Fruit fly (Drosophila melanogaster) whole organism, adult: ENCODE results near the gene CG4502.
A peak's percentile ranks its signal among the peaks of the same experiment; 100 is the strongest.

Experiments
- CG11617 ChIP-seq: fragments of 200-800 bp; sonication (Bioruptor generic); optimal IDR thresholded peaks from 2 replicates; lab custom pipeline; 2017; ENCODE audit warnings: mild to moderate bottlenecking, missing biosample characterization, missing genetic modification reagents, missing genetic modification characterization
- CG12768 ChIP-seq: fragments of 200-800 bp; sonication (Bioruptor generic); optimal IDR thresholded peaks from 2 replicates; lab custom pipeline; 2017; ENCODE audit warnings: missing biosample characterization, missing genetic modification characterization, mild to moderate bottlenecking, moderate library complexity, missing genetic modification reagents
- CG14711 ChIP-seq: fragments of 200-800 bp; sonication (Bioruptor generic); optimal IDR thresholded peaks from 2 replicates; lab custom pipeline; 2018; ENCODE audit warnings: missing biosample characterization, mild to moderate bottlenecking, missing genetic modification characterization, moderate library complexity
- CG1620 ChIP-seq: fragments of 200-800 bp; sonication (Bioruptor generic); optimal IDR thresholded peaks from 2 replicates; lab custom pipeline; 2016; ENCODE audit warnings: missing biosample characterization, missing genetic modification characterization
- CG33017 ChIP-seq: fragments of 200-800 bp; sonication (Bioruptor generic); optimal IDR thresholded peaks from 2 replicates; lab custom pipeline; 2018; ENCODE audit warnings: missing biosample characterization, mild to moderate bottlenecking, missing genetic modification characterization, moderate library complexity
- CG5204 ChIP-seq: fragments of 200-800 bp; sonication (Bioruptor generic); optimal IDR thresholded peaks from 2 replicates; lab custom pipeline; 2016; ENCODE audit warnings: missing biosample characterization, missing genetic modification characterization
- CG7045 ChIP-seq: fragments of 200-800 bp; sonication (Bioruptor generic); optimal IDR thresholded peaks from 2 replicates; lab custom pipeline; 2017; ENCODE audit warnings: missing biosample characterization, mild to moderate bottlenecking, missing genetic modification characterization
- CG7101 ChIP-seq: fragments of 200-800 bp; sonication (Bioruptor generic); optimal IDR thresholded peaks from 2 replicates; lab custom pipeline; 2018; ENCODE audit warnings: missing biosample characterization, mild to moderate bottlenecking, missing genetic modification characterization, moderate library complexity
- Clk ChIP-seq: fragments of 200-800 bp; sonication (Bioruptor generic); optimal IDR thresholded peaks from 2 replicates; lab custom pipeline; 2017; ENCODE audit warnings: missing biosample characterization, missing genetic modification characterization
- Crg-1 ChIP-seq: fragments of 200-800 bp; sonication (Bioruptor generic); optimal IDR thresholded peaks from 2 replicates; lab custom pipeline; 2016; ENCODE audit warnings: missing biosample characterization, missing genetic modification characterization
- Hr96 ChIP-seq: fragments of 200-800 bp; sonication (Bioruptor generic); optimal IDR thresholded peaks from 2 replicates; lab custom pipeline; 2016; ENCODE audit warnings: missing biosample characterization, missing genetic modification characterization
- Mnt ChIP-seq: fragments of 200-800 bp; sonication (Bioruptor generic); optimal IDR thresholded peaks from 2 replicates; lab custom pipeline; 2016; ENCODE audit warnings: missing biosample characterization, mild to moderate bottlenecking, missing genetic modification characterization
- bab1 ChIP-seq: fragments of 200-800 bp; sonication (Bioruptor generic); optimal IDR thresholded peaks from 3 replicates; lab custom pipeline; 2019; ENCODE audit warnings: missing biosample characterization, mild to moderate bottlenecking, missing genetic modification characterization, moderate library complexity
- cic ChIP-seq: fragments of 200-800 bp; sonication (Bioruptor generic); optimal IDR thresholded peaks from 2 replicates; lab custom pipeline; 2017; ENCODE audit warnings: missing biosample characterization, mild to moderate bottlenecking, missing genetic modification characterization, moderate library complexity
- cnc ChIP-seq, 2 experiments: fragments of >200 bp; optimal IDR thresholded peaks; 2 replicates each; lab custom pipeline; 2017
- kay ChIP-seq: fragments of 200-800 bp; sonication (Bioruptor generic); peaks from one replicate; lab custom pipeline; 2016; ENCODE audit warnings: missing biosample characterization, missing genetic modification characterization, borderline replicate concordance
- ovo ChIP-seq: fragments of 200-800 bp; sonication (Bioruptor generic); optimal IDR thresholded peaks from 2 replicates; lab custom pipeline; 2016; ENCODE audit warnings: missing biosample characterization, missing genetic modification characterization
- pad ChIP-seq: fragments of 200-800 bp; sonication (Bioruptor generic); optimal IDR thresholded peaks from 3 replicates; lab custom pipeline; 2017; ENCODE audit warnings: missing biosample characterization, missing genetic modification characterization, mild to moderate bottlenecking, moderate library complexity, missing genetic modification reagents
- tj ChIP-seq: fragments of 200-800 bp; sonication (Bioruptor generic); optimal IDR thresholded peaks from 3 replicates; lab custom pipeline; 2017; ENCODE audit warnings: missing biosample characterization, mild to moderate bottlenecking, missing genetic modification characterization, moderate library complexity
- toe ChIP-seq: fragments of 200-800 bp; sonication (Bioruptor generic); optimal IDR thresholded peaks from 2 replicates; lab custom pipeline; 2016; ENCODE audit warnings: missing biosample characterization, missing genetic modification characterization

Gene CG4502

DNA sequence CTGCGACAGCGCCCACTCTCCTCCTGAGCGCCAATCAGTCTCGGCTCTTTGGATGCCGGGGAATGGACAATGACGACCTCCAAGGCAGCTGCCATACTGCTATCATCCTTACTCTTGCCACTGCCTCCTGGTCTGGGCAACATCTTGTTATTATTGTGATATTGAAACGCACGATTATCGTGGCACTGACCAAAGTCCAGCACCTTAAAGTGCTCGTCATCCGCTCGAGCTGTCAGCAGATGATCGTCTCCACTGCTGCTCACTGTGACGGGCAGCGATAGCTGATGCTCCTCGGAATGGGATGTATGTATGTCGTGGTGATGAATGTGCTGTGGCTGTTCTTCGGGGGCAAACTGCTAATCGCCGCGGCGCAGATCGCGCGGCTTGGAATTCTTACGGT lies 3.6 kb upstream of the CG4502 start:
- TF ChIP-seq bab1 (no peak), pad (no peak), CG33017 (tag; lab: Kevin White, UChicago) (no peak), CG5204 (no peak), Mnt (GFP tag; lab: Kevin White, UChicago) (no peak), Crg-1 (GFP tag; lab: Kevin White, UChicago) (no peak), CG1620 (GFP tag; lab: Kevin White, UChicago) (no peak), CG7101 (no peak), cnc (optimal IDR thresholded peaks at IDR 0.05; lab: Kevin White, UChicago) (no peak), CG7045 (GFP tag; lab: Kevin White, UChicago) (no peak), toe (GFP tag; lab: Kevin White, UChicago) (no peak), kay (no peak), Hr96 (GFP tag; lab: Kevin White, UChicago) (no peak), Clk (GFP tag; lab: Kevin White, UChicago) (no peak), tj (no peak), CG11617 (no peak), cic (no peak), ovo (GFP tag; lab: Kevin White, UChicago) (no peak)

dm6 chr2L:7203411-7204171 lies 473 bp downstream of the CG4502 start:
- TF ChIP-seq Crg-1 (GFP tag; lab: Kevin White, UChicago), result no peak
- no peak for TF ChIP-seq Clk (GFP tag; lab: Kevin White, UChicago)
- TF ChIP-seq CG11617, result peak; percentile 43
- no peak for TF ChIP-seq CG1620 (GFP tag; lab: Kevin White, UChicago)
- peak in 1 of 2 experiments; percentile 8 for TF ChIP-seq cnc (optimal IDR thresholded peaks at IDR 0.05; lab: Kevin White, UChicago)
- no peak for TF ChIP-seq CG7101
- TF ChIP-seq Mnt (GFP tag; lab: Kevin White, UChicago), result peak; percentile 73
- TF ChIP-seq tj, result peak; percentile 90
- no peak for TF ChIP-seq toe (GFP tag; lab: Kevin White, UChicago)
- TF ChIP-seq CG14711 (tag; lab: Kevin White, UChicago), result no peak
- no peak for TF ChIP-seq bab1
- TF ChIP-seq pad, result peak; percentile 46
- TF ChIP-seq ovo (GFP tag; lab: Kevin White, UChicago), result no peak
- no peak for TF ChIP-seq Hr96 (GFP tag; lab: Kevin White, UChicago)
- TF ChIP-seq cic, result peak; percentile 87
- TF ChIP-seq CG7045 (GFP tag; lab: Kevin White, UChicago), result no peak
- TF ChIP-seq CG12768 (GFP tag; lab: Kevin White, UChicago), result peak; percentile 49
- TF ChIP-seq kay, result peak; percentile 71
- peak; percentile 24 for TF ChIP-seq CG33017 (tag; lab: Kevin White, UChicago)
- no peak for TF ChIP-seq CG5204

- TF ChIP-seq CG1620 (GFP tag; lab: Kevin White, UChicago), result no peak
- no peak for TF ChIP-seq cic
- no peak for TF ChIP-seq pad
- TF ChIP-seq CG33017 (tag; lab: Kevin White, UChicago), result no peak
- TF ChIP-seq tj, result no peak
- TF ChIP-seq CG12768 (GFP tag; lab: Kevin White, UChicago), result no peak
- TF ChIP-seq CG5204, result no peak
- TF ChIP-seq cnc (optimal IDR thresholded peaks at IDR 0.05; lab: Kevin White, UChicago), result no peak
- TF ChIP-seq CG14711 (tag; lab: Kevin White, UChicago), result no peak
- TF ChIP-seq Mnt (GFP tag; lab: Kevin White, UChicago), result no peak
- no peak for TF ChIP-seq CG7045 (GFP tag; lab: Kevin White, UChicago)
- no peak for TF ChIP-seq Hr96 (GFP tag; lab: Kevin White, UChicago)
- no peak for TF ChIP-seq CG11617
Observed at dm6 chr2L:7200168-7200567, 3.9 kb downstream of the CG4502 start.

DNA sequence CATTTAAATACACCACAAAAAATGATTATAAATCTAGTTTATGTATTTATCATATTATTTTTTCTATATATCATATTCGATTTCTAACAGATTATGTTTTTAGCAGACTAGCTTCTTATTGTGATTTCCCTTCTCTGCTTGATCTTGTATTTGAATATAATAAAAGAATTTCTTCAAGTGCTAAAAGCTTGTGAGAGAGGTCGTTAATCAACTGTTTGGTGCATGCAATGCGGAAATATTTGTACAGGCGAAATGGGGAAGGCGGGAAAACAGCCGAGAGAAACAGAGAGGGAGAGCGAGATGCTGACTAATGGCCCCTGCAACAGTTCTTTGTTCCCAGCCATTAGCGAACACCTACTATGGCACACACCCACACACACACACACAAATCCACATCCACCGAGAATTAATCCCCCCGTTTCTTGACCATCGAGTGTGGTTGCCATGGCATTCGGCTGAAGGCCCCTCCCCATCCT lies 4.4 kb downstream of the CG4502 start:
- TF ChIP-seq CG5204, result peak; percentile 14
- peak; percentile 71 for TF ChIP-seq kay
- TF ChIP-seq CG14711 (tag; lab: Kevin White, UChicago), result peak; percentile 49
- TF ChIP-seq Crg-1 (GFP tag; lab: Kevin White, UChicago), result no peak
- TF ChIP-seq CG7101, result no peak
- no peak for TF ChIP-seq Mnt (GFP tag; lab: Kevin White, UChicago)
- peak; percentile 67 for TF ChIP-seq pad
- TF ChIP-seq CG7045 (GFP tag; lab: Kevin White, UChicago), result peak; percentile 49
- TF ChIP-seq cic, result peak; percentile 27
- TF ChIP-seq Hr96 (GFP tag; lab: Kevin White, UChicago), result no peak
- no peak for TF ChIP-seq CG11617
- peak; percentile 2 for TF ChIP-seq tj
- TF ChIP-seq CG33017 (tag; lab: Kevin White, UChicago), result no peak

- TF ChIP-seq CG33017 (tag; lab: Kevin White, UChicago) (no peak), cnc (optimal IDR thresholded peaks at IDR 0.05; lab: Kevin White, UChicago) (no peak), Clk (GFP tag; lab: Kevin White, UChicago) (no peak), CG5204 (no peak), CG7101 (no peak), CG12768 (GFP tag; lab: Kevin White, UChicago) (no peak), cic (no peak), CG7045 (GFP tag; lab: Kevin White, UChicago) (no peak), pad (no peak)
Observed at dm6 chr2L:7198618-7199017, 5.4 kb downstream of the CG4502 start.

DNA sequence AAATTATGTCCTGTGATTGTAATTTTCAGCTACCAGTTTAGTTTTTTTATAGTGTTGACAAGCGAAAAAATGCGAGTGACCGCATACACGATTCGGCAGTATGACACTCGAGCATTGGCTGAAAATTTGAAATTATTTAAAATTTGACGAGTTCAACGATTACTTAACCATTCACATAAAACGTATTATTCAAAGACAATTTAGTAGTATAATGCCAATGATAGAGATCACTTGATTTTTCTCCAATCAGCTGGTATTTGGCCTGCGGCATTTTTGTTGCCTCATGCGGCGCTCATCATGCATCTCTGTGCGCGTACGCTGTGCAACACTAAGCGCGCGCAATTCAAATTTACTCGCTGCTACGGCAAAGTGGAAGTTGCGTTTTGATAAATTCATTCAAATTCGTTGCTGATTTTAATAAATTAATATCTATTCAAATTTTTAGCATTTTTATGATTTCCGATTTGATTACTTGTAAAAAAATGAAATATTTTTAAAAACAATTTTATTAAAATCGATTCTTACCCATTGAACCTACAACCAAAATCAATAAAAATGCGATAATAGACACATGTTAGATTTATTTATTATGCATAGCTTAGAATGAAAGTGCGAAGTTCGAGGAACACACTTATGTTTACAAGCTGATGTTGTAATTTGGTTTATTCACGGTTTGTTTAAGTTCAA lies 9.6 kb downstream of the CG4502 start, which contains the start of gene CG4497:
TSS of gene CG4497 (minus strand) at position 238 of the 687 bp plus-strand sequence.
- TF ChIP-seq CG14711 (tag; lab: Kevin White, UChicago) (peak; percentile 84), Hr96 (GFP tag; lab: Kevin White, UChicago) (peak; percentile 96), toe (GFP tag; lab: Kevin White, UChicago) (peak; percentile 98), cnc (optimal IDR thresholded peaks at IDR 0.05; lab: Kevin White, UChicago) (no peak), bab1 (peak; percentile 97), CG11617 (peak; percentile 95), CG33017 (tag; lab: Kevin White, UChicago) (peak; percentile 73), ovo (GFP tag; lab: Kevin White, UChicago) (peak; percentile 90), Crg-1 (GFP tag; lab: Kevin White, UChicago) (peak; percentile 96), CG1620 (GFP tag; lab: Kevin White, UChicago) (peak; percentile 98), kay (peak; percentile 93), CG12768 (GFP tag; lab: Kevin White, UChicago) (peak; percentile 92), Clk (GFP tag; lab: Kevin White, UChicago) (peak; percentile 95), CG7045 (GFP tag; lab: Kevin White, UChicago) (peak; percentile 93), CG7101 (peak; percentile 89), tj (peak; percentile 82), CG5204 (peak; percentile 96), cic (peak; percentile 71), Mnt (GFP tag; lab: Kevin White, UChicago) (peak; percentile 88), pad (peak; percentile 84)
